Worm (Caenorhabditis elegans): ENCODE results near the gene nhr-11.

The nhr-11 gene

ce11 chrIV:9078469-9078868 lies 8.7 kb downstream of the nhr-11 start, which contains the start of gene mans-4:
Gene mans-4 (minus strand): TSS chrIV:9078569.
- TF ChIP-seq mab-5 (tag; optimal IDR thresholded peaks at IDR 0.05): no peak
- TF ChIP-seq blmp-1 (tag; optimal IDR thresholded peaks at IDR 0.05; ENCODE audit: insufficient read depth): no peak
- no peak for TF ChIP-seq lin-11 (tag; optimal IDR thresholded peaks at IDR 0.05)
- no peak for TF ChIP-seq ztf-11 (tag; optimal IDR thresholded peaks at IDR 0.05)
- TF ChIP-seq ama-1 (optimal IDR thresholded peaks at IDR 0.05): no peak
- no peak for TF ChIP-seq peb-1 (tag; optimal IDR thresholded peaks at IDR 0.05)
- no peak for TF ChIP-seq snpc-4 (tag; optimal IDR thresholded peaks at IDR 0.05)
- no peak for TF ChIP-seq sma-3 (GFP tag; optimal IDR thresholded peaks at IDR 0.05)
- no peak for TF ChIP-seq nhr-12 (tag; optimal IDR thresholded peaks at IDR 0.05)
- no peak for TF ChIP-seq sem-4 (tag; optimal IDR thresholded peaks at IDR 0.05)
- TF ChIP-seq nhr-10 (tag; optimal IDR thresholded peaks at IDR 0.05): no peak
- no peak for TF ChIP-seq nhr-77 (tag; optimal IDR thresholded peaks at IDR 0.05)
- no peak for TF ChIP-seq ztf-1 (GFP tag; conservative IDR thresholded peaks at IDR 0.05)
- TF ChIP-seq elt-3 (tag; optimal IDR thresholded peaks at IDR 0.05): no peak
- no peak for TF ChIP-seq lsy-2 (tag; optimal IDR thresholded peaks at IDR 0.05)

DNA sequence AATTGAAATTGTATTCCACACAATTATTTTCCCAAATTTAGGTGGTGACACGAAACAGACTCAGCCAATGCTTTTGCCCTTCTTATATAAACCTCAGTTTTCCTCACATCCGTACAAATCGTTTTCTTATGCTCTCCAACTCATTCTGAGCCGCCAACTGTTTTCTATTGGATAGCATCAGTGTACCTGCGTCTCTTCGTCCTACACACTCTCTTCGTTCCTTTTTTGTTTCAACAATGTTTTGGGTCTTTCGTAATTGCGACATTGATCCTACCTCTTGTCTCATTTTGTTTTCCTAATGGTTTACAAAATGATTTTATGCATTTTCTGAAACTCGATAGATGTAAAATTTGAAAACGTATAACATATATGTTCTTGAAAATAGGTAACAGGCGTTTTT lies 9.5 kb downstream of the nhr-11 start:
- TF ChIP-seq nhr-23 (tag; optimal IDR thresholded peaks at IDR 0.05): no peak
- no peak for TF ChIP-seq zag-1 (tag; optimal IDR thresholded peaks at IDR 0.05)
- TF ChIP-seq ztf-11 (tag; optimal IDR thresholded peaks at IDR 0.05): no peak
- no peak for TF ChIP-seq R02D3.7 (tag; optimal IDR thresholded peaks at IDR 0.05)
- no peak for TF ChIP-seq mdl-1 (tag; optimal IDR thresholded peaks at IDR 0.05)
- TF ChIP-seq C34F6.9 (tag; optimal IDR thresholded peaks at IDR 0.05): peak; percentile 11
- peak; percentile 19 for TF ChIP-seq sma-9 (GFP tag; optimal IDR thresholded peaks at IDR 0.05)
- TF ChIP-seq sma-9 (tag; optimal IDR thresholded peaks at IDR 0.05): no peak
- no peak for TF ChIP-seq ZK546.5 (tag; optimal IDR thresholded peaks at IDR 0.05)
- no peak for TF ChIP-seq lin-13 (GFP tag; optimal IDR thresholded peaks at IDR 0.05)
- peak in 1 of 2 experiments; percentile 26 for TF ChIP-seq lsy-2 (tag; optimal IDR thresholded peaks at IDR 0.05)
- TF ChIP-seq nhr-129 (tag; optimal IDR thresholded peaks at IDR 0.05): peak; percentile 36
- no peak for TF ChIP-seq fos-1 (tag; optimal IDR thresholded peaks at IDR 0.05)
- TF ChIP-seq ama-1 (optimal IDR thresholded peaks at IDR 0.05): no peak
- no peak for TF ChIP-seq elt-3 (tag; optimal IDR thresholded peaks at IDR 0.05)
- no peak for TF ChIP-seq mbf-1 (tag; optimal IDR thresholded peaks at IDR 0.05)
- no peak for TF ChIP-seq sma-3 (GFP tag; optimal IDR thresholded peaks at IDR 0.05)
- no peak for TF ChIP-seq crh-2 (tag; optimal IDR thresholded peaks at IDR 0.05)
- no peak for TF ChIP-seq nhr-10 (tag; optimal IDR thresholded peaks at IDR 0.05)
- no peak for TF ChIP-seq ceh-82 (tag; optimal IDR thresholded peaks at IDR 0.05)
- no peak for TF ChIP-seq nhr-25 (tag; optimal IDR thresholded peaks at IDR 0.05)
- TF ChIP-seq blmp-1 (tag; optimal IDR thresholded peaks at IDR 0.05; ENCODE audit: insufficient read depth): no peak
- no peak for TF ChIP-seq nhr-6 (tag; optimal IDR thresholded peaks at IDR 0.05)

- no peak for TF ChIP-seq mab-5 (tag; optimal IDR thresholded peaks at IDR 0.05)
- peak; percentile 24 for TF ChIP-seq C34F6.9 (tag; optimal IDR thresholded peaks at IDR 0.05)
- no peak for TF ChIP-seq nhr-10 (tag; optimal IDR thresholded peaks at IDR 0.05)
- TF ChIP-seq ceh-82 (tag; optimal IDR thresholded peaks at IDR 0.05): no peak
- no peak for TF ChIP-seq aly-2 (tag; optimal IDR thresholded peaks at IDR 0.05)
- TF ChIP-seq unc-62 (GFP tag; optimal IDR thresholded peaks at IDR 0.05): no peak
- TF ChIP-seq mbf-1 (tag; optimal IDR thresholded peaks at IDR 0.05): no peak
- TF ChIP-seq sma-9 (GFP tag; optimal IDR thresholded peaks at IDR 0.05): peak; percentile 52
- no peak for TF ChIP-seq sma-9 (tag; optimal IDR thresholded peaks at IDR 0.05)
- TF ChIP-seq nhr-21 (tag; optimal IDR thresholded peaks at IDR 0.05): no peak
- TF ChIP-seq nhr-23 (tag; optimal IDR thresholded peaks at IDR 0.05): no peak
- TF ChIP-seq lsy-2 (tag; optimal IDR thresholded peaks at IDR 0.05): peak in 1 of 2 experiments; percentile 36
- TF ChIP-seq Y55F3AM.14 (GFP tag; optimal IDR thresholded peaks at IDR 0.05): no peak
- no peak for TF ChIP-seq ama-1 (optimal IDR thresholded peaks at IDR 0.05)
- TF ChIP-seq nhr-25 (tag; optimal IDR thresholded peaks at IDR 0.05): no peak
- no peak for TF ChIP-seq alr-1 (tag; optimal IDR thresholded peaks at IDR 0.05)
- TF ChIP-seq mdl-1 (tag; optimal IDR thresholded peaks at IDR 0.05): no peak
- TF ChIP-seq ztf-1 (GFP tag; conservative IDR thresholded peaks at IDR 0.05): no peak
- TF ChIP-seq skn-1 (tag; optimal IDR thresholded peaks at IDR 0.05): no peak
- no peak for TF ChIP-seq fos-1 (tag; optimal IDR thresholded peaks at IDR 0.05)
- no peak for TF ChIP-seq lin-39 (tag; optimal IDR thresholded peaks at IDR 0.05)
- no peak for TF ChIP-seq sem-4 (tag; optimal IDR thresholded peaks at IDR 0.05)
- TF ChIP-seq lin-13 (GFP tag; optimal IDR thresholded peaks at IDR 0.05): no peak
- TF ChIP-seq peb-1 (tag; optimal IDR thresholded peaks at IDR 0.05): no peak
- peak; percentile 50 for TF ChIP-seq nhr-129 (tag; optimal IDR thresholded peaks at IDR 0.05)
- no peak for TF ChIP-seq lin-11 (tag; optimal IDR thresholded peaks at IDR 0.05)
- TF ChIP-seq unc-39 (tag; optimal IDR thresholded peaks at IDR 0.05): no peak
- no peak for TF ChIP-seq dmd-4 (tag; optimal IDR thresholded peaks at IDR 0.05)
- peak; percentile 70 for TF ChIP-seq F13H6.1 (tag; optimal IDR thresholded peaks at IDR 0.05)
- no peak for TF ChIP-seq gmeb-1 (tag; optimal IDR thresholded peaks at IDR 0.05)
- TF ChIP-seq ztf-4 (tag; optimal IDR thresholded peaks at IDR 0.05): no peak
- TF ChIP-seq nhr-11 (tag; optimal IDR thresholded peaks at IDR 0.05): no peak
- TF ChIP-seq R02D3.7 (tag; optimal IDR thresholded peaks at IDR 0.05): no peak
- TF ChIP-seq sma-3 (GFP tag; optimal IDR thresholded peaks at IDR 0.05): no peak
- no peak for TF ChIP-seq snpc-4 (tag; optimal IDR thresholded peaks at IDR 0.05)
Observed at ce11 chrIV:9080201-9080600, 10.4 kb downstream of the nhr-11 start.
